Fruit fly (Drosophila melanogaster): Measurements from ENCODE around the gene CG17075.

The CG17075 gene

DNA sequence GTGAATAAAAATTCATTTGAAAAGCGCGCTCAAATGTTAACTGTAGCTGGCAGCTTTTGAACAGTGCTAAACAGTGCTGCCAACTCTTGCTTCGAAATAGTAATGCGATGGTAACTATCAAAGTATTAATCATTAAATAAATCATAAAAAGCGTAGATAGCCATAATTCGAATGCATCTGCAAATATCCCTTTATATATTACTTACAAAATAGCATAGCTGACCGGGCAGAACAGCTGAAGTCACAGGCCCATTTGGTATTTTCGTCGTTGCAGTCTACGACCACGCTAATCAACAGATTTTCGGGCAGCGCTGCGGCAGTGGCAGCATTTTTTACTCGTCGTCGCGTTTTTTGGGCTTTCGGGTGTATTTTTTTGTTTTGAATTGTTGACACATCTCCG lies 38.3 kb upstream of the CG17075 start, which contains the start of gene Plc21C (continued):
- TF ChIP-seq HLH3B (GFP tag; IDR thresholded peaks at IDR 0.05) (no peak; the same call in 1 of the 2 replicates), H15 (GFP tag; IDR thresholded peaks at IDR 0.05) (no peak), dysf (GFP tag; IDR thresholded peaks at IDR 0.05) (no peak; the same call in 2 of the 3 replicates), CG15514 (GFP tag; optimal IDR thresholded peaks at IDR 0.05) (peak; percentile 88), insv (GFP tag; optimal IDR thresholded peaks at IDR 0.05) (no peak), ken (GFP tag; IDR thresholded peaks at IDR 0.05) (no peak), Dad (GFP tag; optimal IDR thresholded peaks at IDR 0.05) (peak; percentile 27), sug (tag; optimal IDR thresholded peaks at IDR 0.05) (peak; percentile 71), Asciz (GFP tag; optimal IDR thresholded peaks at IDR 0.05) (no peak), CG8388 (GFP tag; optimal IDR thresholded peaks at IDR 0.05) (no peak), eve (GFP tag; optimal IDR thresholded peaks at IDR 0.05) (no peak), Eip74EF (GFP tag; optimal IDR thresholded peaks at IDR 0.05) (no peak), Bteb2 (GFP tag; optimal IDR thresholded peaks at IDR 0.05) (peak; percentile 32), disco-r (GFP tag; optimal IDR thresholded peaks at IDR 0.05) (no peak), CG8290 (GFP tag; optimal IDR thresholded peaks at IDR 0.05) (no peak), CG8290 (tag; optimal IDR thresholded peaks at IDR 0.05) (peak in 1 of 2 experiments; percentile 56), Fer2 (tag; optimal IDR thresholded peaks at IDR 0.05) (no peak), CG18262 (tag; optimal IDR thresholded peaks at IDR 0.05) (peak; percentile 42), Hey (tag; optimal IDR thresholded peaks at IDR 0.05) (no peak), B-H1 (GFP tag; IDR thresholded peaks at IDR 0.05) (no peak), Abd-B (GFP tag; optimal IDR thresholded peaks at IDR 0.05) (peak; percentile 49), cas (GFP tag; IDR thresholded peaks at IDR 0.05) (no peak), CG3847 (GFP tag; IDR thresholded peaks at IDR 0.05) (peak; percentile 85), wek (GFP tag; optimal IDR thresholded peaks at IDR 0.05) (no peak), ac (GFP tag; optimal IDR thresholded peaks at IDR 0.05) (no peak), slp2 (GFP tag; optimal IDR thresholded peaks at IDR 0.05) (peak; percentile 2), Rx (GFP tag; IDR thresholded peaks at IDR 0.05) (no peak), hkb (optimal IDR thresholded peaks at IDR 0.05) (no peak), hkb (GFP tag; IDR thresholded peaks at IDR 0.05) (0 out of 2 replicates have a peak, but pooled peaks have one; percentile 19), zen2 (GFP tag; IDR thresholded peaks at IDR 0.05; ENCODE audit: partially characterized antibody) (no peak; the same call in 2 of the 3 replicates), Rfx (GFP tag; IDR thresholded peaks at IDR 0.05) (peak; percentile 63; the same call in 1 of the 2 replicates), Hsf (GFP tag; optimal IDR thresholded peaks at IDR 0.05) (peak; percentile 63), CG12104 (GFP tag; optimal IDR thresholded peaks at IDR 0.05) (no peak), CG5953 (GFP tag; IDR thresholded peaks at IDR 0.05) (no peak), her (GFP tag; optimal IDR thresholded peaks at IDR 0.05) (peak; percentile 93), BtbVII (GFP tag; optimal IDR thresholded peaks at IDR 0.05) (no peak), CG1647 (GFP tag; optimal IDR thresholded peaks at IDR 0.05) (peak; percentile 50), Hr78 (GFP tag; optimal IDR thresholded peaks at IDR 0.05) (no peak), Hand (GFP tag; optimal IDR thresholded peaks at IDR 0.05) (no peak), D19B (GFP tag; optimal IDR thresholded peaks at IDR 0.05) (no peak), CG17612 (GFP tag; IDR thresholded peaks at IDR 0.05) (no peak), CG4617 (GFP tag; optimal IDR thresholded peaks at IDR 0.05; ENCODE audit: borderline replicate concordance) (peak; percentile 29), HLH4C (GFP tag; IDR thresholded peaks at IDR 0.05; ENCODE audit: partially characterized antibody) (0 out of 3 replicates have a peak, but pooled peaks have one; percentile 23), CG15011 (GFP tag; optimal IDR thresholded peaks at IDR 0.05) (no peak), knrl (GFP tag; IDR thresholded peaks at IDR 0.05; ENCODE audit: partially characterized antibody) (peak; percentile 57; the same call in 2 of the 3 replicates), CG42726 (GFP tag; IDR thresholded peaks at IDR 0.05; ENCODE audit: partially characterized antibody) (no peak; the same call in 1 of the 2 replicates), Sry-β (GFP tag; optimal IDR thresholded peaks at IDR 0.05) (peak; percentile 49), CG13296 (GFP tag; optimal IDR thresholded peaks at IDR 0.05) (no peak), maf-S (GFP tag; optimal IDR thresholded peaks at IDR 0.05) (no peak), CG1024 (GFP tag; IDR thresholded peaks at IDR 0.05) (no peak), CG12299 (tag; optimal IDR thresholded peaks at IDR 0.05) (no peak)
